Fruit fly (Drosophila melanogaster) whole organism, embryonic: ENCODE results near the gene AP-1mu.

Experiments
- CG11723 ChIP-seq: fragments of 200-800 bp; sonication (Bioruptor generic); optimal IDR thresholded peaks from 2 replicates; lab custom pipeline; 2017; ENCODE audit warnings: missing biosample characterization, mild to moderate bottlenecking, missing genetic modification characterization
- CG13775 ChIP-seq: fragments of 200-800 bp; sonication (Bioruptor generic); optimal IDR thresholded peaks from 3 replicates; lab custom pipeline; 2017; ENCODE audit warnings: missing biosample characterization, mild to moderate bottlenecking, missing genetic modification characterization
- CG17829 ChIP-seq: fragments of 200-800 bp; optimal IDR thresholded peaks from 2 replicates; lab custom pipeline; 2019; ENCODE audit warnings: missing biosample characterization, mild to moderate bottlenecking, missing genetic modification characterization, moderate library complexity
- CG30020 ChIP-seq: fragments of 200-800 bp; optimal IDR thresholded peaks from 2 replicates; lab custom pipeline; 2019; ENCODE audit warnings: missing biosample characterization, mild to moderate bottlenecking, missing genetic modification characterization, moderate library complexity
- Elba2 ChIP-seq: fragments of 200-800 bp; sonication (Bioruptor generic); optimal IDR thresholded peaks from 3 replicates; lab custom pipeline; 2016; ENCODE audit warnings: missing biosample characterization, missing genetic modification characterization
- Hsf ChIP-seq: fragments of 200-800 bp; sonication (Bioruptor generic); optimal IDR thresholded peaks from 3 replicates; lab custom pipeline; 2016; ENCODE audit warnings: missing biosample characterization, missing genetic modification characterization
- chinmo ChIP-seq: fragments of 200-800 bp; sonication (Bioruptor generic); IDR thresholded peaks from 4 replicates; pipeline ENCODE4 v1.3.6; 2022; ENCODE audit warnings: missing biosample characterization, missing genetic modification characterization; ENCODE audit not compliant: partially characterized antibody
- insv ChIP-seq, 2 experiments: fragments of 200-800 bp; sonication (Bioruptor generic); optimal IDR thresholded peaks; 3 replicates each; lab custom pipeline; 2016 to 2018; ENCODE audit warnings: missing biosample characterization in 2 of 2, missing genetic modification characterization in 2 of 2
- lab ChIP-seq: fragments of 200-800 bp; sonication (Bioruptor generic); optimal IDR thresholded peaks from 3 replicates; lab custom pipeline; 2017; ENCODE audit warnings: missing biosample characterization, missing genetic modification characterization, mild to moderate bottlenecking, moderate library complexity, missing genetic modification reagents
- row ChIP-seq: fragments of 200-800 bp; sonication (Bioruptor generic); IDR thresholded peaks from 3 replicates; pipeline ENCODE4 v1.3.6; 2022; ENCODE audit warnings: missing biosample characterization, missing genetic modification characterization
- tap ChIP-seq: fragments of 200-800 bp; optimal IDR thresholded peaks from 3 replicates; lab custom pipeline; 2019; ENCODE audit warnings: missing biosample characterization, mild to moderate bottlenecking, missing genetic modification characterization, moderate library complexity
- vfl ChIP-seq: fragments of 200-800 bp; sonication (Bioruptor generic); optimal IDR thresholded peaks from 2 replicates; lab custom pipeline; 2016; ENCODE audit warnings: missing biosample characterization, missing genetic modification characterization

dm6 chr3R:9591769-9592388 lies 32.6 kb upstream of the AP-1mu start:
- TF ChIP-seq insv (GFP tag; optimal IDR thresholded peaks at IDR 0.05; lab: Kevin White, UChicago) (no peak), vfl (GFP tag; lab: Kevin White, UChicago) (no peak), tap (tag; lab: Kevin White, UChicago) (no peak), Elba2 (GFP tag; lab: Kevin White, UChicago) (peak; percentile 89), CG13775 (GFP tag; lab: Kevin White, UChicago) (no peak), CG30020 (tag; lab: Kevin White, UChicago) (no peak), CG17829 (tag; lab: Kevin White, UChicago) (no peak), row (GFP tag; lab: Robert Waterston, UW) (no peak), lab (GFP tag; lab: Kevin White, UChicago) (no peak), CG11723 (GFP tag; lab: Kevin White, UChicago) (no peak), Hsf (GFP tag; lab: Kevin White, UChicago) (no peak), chinmo (GFP tag; lab: Robert Waterston, UW) (no peak)
